Worm (Caenorhabditis elegans): ENCODE data around the gene imp-2.

DNA sequence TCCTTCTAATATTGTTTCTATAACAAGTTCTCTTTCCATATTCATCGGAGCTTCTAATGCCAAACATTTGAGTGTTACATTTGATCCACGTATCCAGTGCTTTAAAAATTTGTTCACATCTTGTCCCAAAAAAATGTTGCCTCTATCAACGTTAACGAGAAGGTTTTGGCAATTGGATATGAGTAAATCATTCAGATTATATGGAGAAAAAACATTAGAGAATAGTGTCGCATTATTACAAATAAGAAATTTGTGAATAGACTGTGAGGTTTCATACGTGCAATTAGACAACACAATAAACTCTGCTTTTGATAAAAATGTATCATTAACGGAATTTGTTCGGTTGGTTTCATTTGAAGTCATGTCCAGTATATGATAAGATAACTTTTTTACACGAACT, 41.2 kb upstream of the imp-2 start, which contains the start of gene mboa-4:
- no peak for TF ChIP-seq ref-1 (GFP tag; conservative IDR thresholded peaks at IDR 0.05)
- TF ChIP-seq flt-1 (GFP tag; IDR thresholded peaks at IDR 0.05) = no peak
- no peak for TF ChIP-seq tab-1 (GFP tag; IDR thresholded peaks at IDR 0.05)
- no peak for TF ChIP-seq T22C8.4 (GFP tag; IDR thresholded peaks at IDR 0.05)
- TF ChIP-seq ztf-29 (GFP tag; IDR thresholded peaks at IDR 0.05) = no peak
- no peak for TF ChIP-seq cog-1 (tag; optimal IDR thresholded peaks at IDR 0.05)
- no peak for TF ChIP-seq med-1 (GFP tag; optimal IDR thresholded peaks at IDR 0.05; ENCODE audit: insufficient read depth)
- TF ChIP-seq ztf-23 (GFP tag; IDR thresholded peaks at IDR 0.05) = no peak
